Worm (Caenorhabditis elegans) whole organism, L2 larva: ENCODE data around the gene nhr-150.

Experiments
- ZK546.5 ChIP-seq: sonication (generic microtip); optimal IDR thresholded peaks from 2 replicates; lab custom pipeline; 2017; ENCODE audit warnings: missing biosample characterization, missing genetic modification characterization
- aly-2 ChIP-seq: fragments of 150-350 bp; optimal IDR thresholded peaks from 2 replicates; lab custom pipeline; 2014; ENCODE audit warnings: missing biosample characterization, missing genetic modification characterization
- ama-1 ChIP-seq: fragments of 150-350 bp; optimal IDR thresholded peaks from 2 replicates; lab custom pipeline; 2018; ENCODE audit warnings: inconsistent platforms
- elt-1 ChIP-seq: fragments of 150-350 bp; optimal IDR thresholded peaks from 2 replicates; lab custom pipeline; 2014; ENCODE audit warnings: missing biosample characterization, missing genetic modification characterization
- nhr-11 ChIP-seq: fragments of 150-350 bp; optimal IDR thresholded peaks from 2 replicates; lab custom pipeline; 2014; ENCODE audit warnings: missing biosample characterization, missing genetic modification characterization
- nhr-25 ChIP-seq: fragments of 150-350 bp; sonication (generic microtip); optimal IDR thresholded peaks from 3 replicates; lab custom pipeline; 2014; ENCODE audit warnings: missing biosample characterization, missing genetic modification characterization
- unc-62 ChIP-seq: fragments of 150-350 bp; optimal IDR thresholded peaks from 2 replicates; lab custom pipeline; 2014; ENCODE audit warnings: missing biosample characterization, missing genetic modification reagents, missing genetic modification characterization
- zag-1 ChIP-seq: fragments of 150-350 bp; optimal IDR thresholded peaks from 2 replicates; lab custom pipeline; 2014; ENCODE audit warnings: missing biosample characterization, missing genetic modification characterization
- ztf-11 ChIP-seq: sonication (generic microtip); optimal IDR thresholded peaks from 2 replicates; lab custom pipeline; 2017; ENCODE audit warnings: missing biosample characterization, missing genetic modification characterization

- TF ChIP-seq ama-1 (no peak), zag-1 (tag; lab: Kevin White, UChicago) (no peak), elt-1 (no peak), aly-2 (tag; lab: Kevin White, UChicago) (no peak), nhr-25 (tag; lab: Kevin White, UChicago) (no peak), unc-62 (GFP tag; lab: Kevin White, UChicago) (no peak), ZK546.5 (tag; lab: Kevin White, UChicago) (no peak), nhr-11 (no peak), ztf-11 (tag; lab: Kevin White, UChicago) (no peak)
Observed at ce11 chrV:15466017-15466416, 15.2 kb downstream of the nhr-150 start.
